Worm (Caenorhabditis elegans) whole organism, early embryonic: ENCODE measurements around the gene msp-49.

Source experiments
- B0310.2 ChIP-seq: sonication (generic microtip); optimal IDR thresholded peaks from 2 replicates; lab custom pipeline; 2016; ENCODE audit warnings: mild to moderate bottlenecking, missing genetic modification characterization, missing compliant biosample characterization
- aly-1 ChIP-seq: sonication (generic microtip); optimal IDR thresholded peaks from 2 replicates; lab custom pipeline; 2016; ENCODE audit warnings: missing genetic modification characterization, missing compliant biosample characterization
- ama-1 ChIP-seq: fragments of 150-350 bp; optimal IDR thresholded peaks from 2 replicates; lab custom pipeline; 2014
- hmbx-1 ChIP-seq: sonication (generic microtip); optimal IDR thresholded peaks from 2 replicates; lab custom pipeline; 2016; ENCODE audit warnings: mild to moderate bottlenecking, missing genetic modification characterization, missing compliant biosample characterization
- hnd-1 ChIP-seq: sonication (generic microtip); optimal IDR thresholded peaks from 2 replicates; lab custom pipeline; 2016; ENCODE audit warnings: missing genetic modification characterization, missing compliant biosample characterization
- pes-1 ChIP-seq: fragments of 200-800 bp; sonication (Bioruptor generic); IDR thresholded peaks from 2 replicates; pipeline ENCODE4 v1.3.6; 2022; ENCODE audit warnings: missing genetic modification reagents, missing genetic modification characterization, missing compliant biosample characterization
- sea-1 ChIP-seq: fragments of 200-800 bp; sonication (Bioruptor generic); conservative IDR thresholded peaks from 2 replicates; pipeline ENCODE4 v1.3.6; 2022; ENCODE audit warnings: missing genetic modification characterization, missing compliant biosample characterization
- tbx-11 ChIP-seq: fragments of 200-800 bp; sonication (Bioruptor generic); IDR thresholded peaks from 2 replicates; pipeline ENCODE4 v1.3.6; 2022; ENCODE audit warnings: missing genetic modification characterization, missing compliant biosample characterization

- no peak for TF ChIP-seq ama-1 (lab: Kevin White, UChicago)
- TF ChIP-seq hnd-1 (tag; lab: Kevin White, UChicago): no peak
- no peak for TF ChIP-seq tbx-11 (GFP tag; lab: Robert Waterston, UW)
- TF ChIP-seq hmbx-1: no peak
- TF ChIP-seq aly-1 (tag; lab: Kevin White, UChicago): no peak
- TF ChIP-seq pes-1 (GFP tag; lab: Robert Waterston, UW): no peak
- TF ChIP-seq sea-1: no peak
- no peak for TF ChIP-seq B0310.2
Measured at ce11 chrII:5235758-5236157, 41.6 kb downstream of the msp-49 start, which contains the start of gene pho-1.
